Comparison of ENCODE assay signal across 5 worm cellular contexts in genomic region chrIII:10533310-10533709, ce11.
A peak's percentile ranks its signal among the peaks of the same experiment; 100 is the strongest.
TF ChIP-seq lines count a peak whose summit lies in the region.

No protein-coding gene starts in this region.

TF ChIP-seq in whole organism, L1 larva, 84 proteins besides CTCF, POLR2A, EP300 and RAD21 (continued from another document):
- peak; percentile 62 for TF ChIP-seq jun-1 (tag; optimal IDR thresholded peaks at IDR 0.05; lab: Kevin White, UChicago)
- peak in 1 of 2 experiments; percentile 26 for TF ChIP-seq lsy-2 (tag; optimal IDR thresholded peaks at IDR 0.05; lab: Kevin White, UChicago)
- no peak for TF ChIP-seq irx-1 (tag; optimal IDR thresholded peaks at IDR 0.05; lab: Kevin White, UChicago)
- TF ChIP-seq efl-1 (optimal IDR thresholded peaks at IDR 0.05; lab: Kevin White, UChicago), result no peak
- TF ChIP-seq efl-1 (GFP tag; optimal IDR thresholded peaks at IDR 0.05 in 1 of 2; lab: Kevin White, UChicago), result peak in 1 of 2 experiments; percentile 91
- TF ChIP-seq snu-23 (GFP tag; optimal IDR thresholded peaks at IDR 0.05; lab: Kevin White, UChicago), result peak; percentile 36
- TF ChIP-seq pag-3 (tag; optimal IDR thresholded peaks at IDR 0.05; lab: Kevin White, UChicago; ENCODE audit: borderline replicate concordance, insufficient read depth), result no peak
- TF ChIP-seq zip-4 (GFP tag; optimal IDR thresholded peaks at IDR 0.05; lab: Kevin White, UChicago), result no peak
- TF ChIP-seq lin-35 (GFP tag; optimal IDR thresholded peaks at IDR 0.05; lab: Kevin White, UChicago), result peak in 1 of 2 experiments; percentile 72
- TF ChIP-seq nhr-84 (tag; optimal IDR thresholded peaks at IDR 0.05; lab: Kevin White, UChicago), result no peak
- no peak for TF ChIP-seq lin-15B (tag; optimal IDR thresholded peaks at IDR 0.05; lab: Kevin White, UChicago)
- no peak for TF ChIP-seq aha-1 (tag; optimal IDR thresholded peaks at IDR 0.05; lab: Kevin White, UChicago)
- no peak for TF ChIP-seq ceh-82 (tag; optimal IDR thresholded peaks at IDR 0.05; lab: Kevin White, UChicago)
- peak; percentile 44 for TF ChIP-seq mep-1 (tag; optimal IDR thresholded peaks at IDR 0.05; lab: Kevin White, UChicago)
- no peak for TF ChIP-seq grh-1 (GFP tag; IDR thresholded peaks at IDR 0.05; lab: Robert Waterston, UW)
- TF ChIP-seq elt-2 (tag; optimal IDR thresholded peaks at IDR 0.05; lab: Kevin White, UChicago), result peak; percentile 76
- no peak for TF ChIP-seq ztf-11 (tag; optimal IDR thresholded peaks at IDR 0.05; lab: Kevin White, UChicago)
- TF ChIP-seq pax-3 (tag; optimal IDR thresholded peaks at IDR 0.05; lab: Kevin White, UChicago), result no peak

TF ChIP-seq in whole organism, L2 larva, 48 proteins besides CTCF, POLR2A, EP300 and RAD21 (continued from another document):
- TF ChIP-seq nhr-23 (tag; optimal IDR thresholded peaks at IDR 0.05; lab: Kevin White, UChicago) (no peak), sma-9 (GFP tag; optimal IDR thresholded peaks at IDR 0.05; lab: Kevin White, UChicago) (peak; percentile 67), sma-9 (tag; optimal IDR thresholded peaks at IDR 0.05; lab: Kevin White, UChicago) (no peak), lsy-2 (tag; optimal IDR thresholded peaks at IDR 0.05; lab: Kevin White, UChicago) (no peak), nhr-12 (tag; optimal IDR thresholded peaks at IDR 0.05; lab: Kevin White, UChicago) (no peak), lin-11 (tag; optimal IDR thresholded peaks at IDR 0.05; lab: Kevin White, UChicago) (no peak), nhr-77 (tag; optimal IDR thresholded peaks at IDR 0.05; lab: Kevin White, UChicago) (no peak), unc-55 (GFP tag; optimal IDR thresholded peaks at IDR 0.05; lab: Kevin White, UChicago) (no peak), ceh-16 (tag; optimal IDR thresholded peaks at IDR 0.05; lab: Kevin White, UChicago) (no peak), crh-2 (tag; optimal IDR thresholded peaks at IDR 0.05; lab: Kevin White, UChicago) (peak; percentile 86), sma-3 (GFP tag; optimal IDR thresholded peaks at IDR 0.05; lab: Kevin White, UChicago) (peak; percentile 55), F13H6.1 (tag; optimal IDR thresholded peaks at IDR 0.05; lab: Kevin White, UChicago) (peak; percentile 19), ztf-11 (tag; optimal IDR thresholded peaks at IDR 0.05; lab: Kevin White, UChicago) (no peak), aly-2 (tag; optimal IDR thresholded peaks at IDR 0.05; lab: Kevin White, UChicago) (no peak)

TF ChIP-seq in whole organism, L3 larva, 47 proteins besides CTCF, POLR2A, EP300 and RAD21 (continued from another document):
- no peak for TF ChIP-seq R02D3.7 (tag; optimal IDR thresholded peaks at IDR 0.05; lab: Kevin White, UChicago)

TF ChIP-seq in whole organism, L4 larva, 104 proteins besides CTCF, POLR2A, EP300 and RAD21 (continued from another document and continues in another):
- TF ChIP-seq nhr-48 (tag; optimal IDR thresholded peaks at IDR 0.05; lab: Kevin White, UChicago), result peak; percentile 69
- TF ChIP-seq nhr-77 (tag; optimal IDR thresholded peaks at IDR 0.05; lab: Kevin White, UChicago), result peak; percentile 80
- no peak for TF ChIP-seq dmd-9 (GFP tag; IDR thresholded peaks at IDR 0.05; lab: Robert Waterston, UW)
- no peak; the same call in 1 of the 2 replicates for TF ChIP-seq pha-4 (GFP tag; IDR thresholded peaks at IDR 0.05; lab: Robert Waterston, UW)
- TF ChIP-seq pha-4 (tag; optimal IDR thresholded peaks at IDR 0.05; lab: Kevin White, UChicago), result no peak
- TF ChIP-seq nhr-102 (tag; optimal IDR thresholded peaks at IDR 0.05; lab: Kevin White, UChicago), result peak; percentile 44
- TF ChIP-seq nhr-41 (GFP tag; IDR thresholded peaks at IDR 0.05; lab: Robert Waterston, UW), result peak; percentile 11; the same call in 1 of the 2 replicates
- no peak for TF ChIP-seq egl-43 (GFP tag; IDR thresholded peaks at IDR 0.05; lab: Robert Waterston, UW)
- no peak for TF ChIP-seq D1046.2 (GFP tag; IDR thresholded peaks at IDR 0.05; lab: Robert Waterston, UW)
- TF ChIP-seq lin-29 (GFP tag; IDR thresholded peaks at IDR 0.05; lab: Robert Waterston, UW), result no peak
- TF ChIP-seq dpl-1 (GFP tag; optimal IDR thresholded peaks at IDR 0.05; lab: Kevin White, UChicago), result peak; percentile 28
- TF ChIP-seq pqm-1 (tag; optimal IDR thresholded peaks at IDR 0.05; lab: Kevin White, UChicago), result peak; percentile 97
- TF ChIP-seq snpc-1.2 (GFP tag; IDR thresholded peaks at IDR 0.05; lab: Robert Waterston, UW), result no peak
- no peak for TF ChIP-seq F37D6.2 (tag; optimal IDR thresholded peaks at IDR 0.05; lab: Kevin White, UChicago)
- TF ChIP-seq lin-38 (GFP tag; IDR thresholded peaks at IDR 0.05; lab: Robert Waterston, UW), result 0 out of 2 replicates have a peak, but pooled peaks have one; percentile 8
- TF ChIP-seq dve-1 (tag; optimal IDR thresholded peaks at IDR 0.05; lab: Kevin White, UChicago; ENCODE audit: insufficient read depth), result peak; percentile 86
- no peak for TF ChIP-seq arid-1 (GFP tag; conservative IDR thresholded peaks at IDR 0.05; lab: Robert Waterston, UW)
- 0 out of 2 replicates have a peak, but pooled peaks have one; percentile 17 for TF ChIP-seq ceh-20 (GFP tag; IDR thresholded peaks at IDR 0.05; lab: Robert Waterston, UW)
- no peak for TF ChIP-seq ceh-32 (tag; optimal IDR thresholded peaks at IDR 0.05; lab: Kevin White, UChicago; ENCODE audit: poor library complexity)
- TF ChIP-seq aly-2 (tag; optimal IDR thresholded peaks at IDR 0.05; lab: Kevin White, UChicago), result no peak
- TF ChIP-seq F26F4.8 (GFP tag; conservative IDR thresholded peaks at IDR 0.05; lab: Robert Waterston, UW), result no peak
- peak; percentile 7 for TF ChIP-seq rbr-2 (tag; optimal IDR thresholded peaks at IDR 0.05; lab: Kevin White, UChicago)
- TF ChIP-seq ZK546.5 (tag; optimal IDR thresholded peaks at IDR 0.05; lab: Kevin White, UChicago), result no peak
- TF ChIP-seq nhr-6 (tag; optimal IDR thresholded peaks at IDR 0.05; lab: Kevin White, UChicago), result peak; percentile 58
- peak in 1 of 2 experiments; percentile 84 for TF ChIP-seq hif-1 (tag; optimal IDR thresholded peaks at IDR 0.05; lab: Kevin White, UChicago)
- TF ChIP-seq attf-4 (tag; optimal IDR thresholded peaks at IDR 0.05; lab: Kevin White, UChicago), result no peak
- TF ChIP-seq zip-11 (GFP tag; IDR thresholded peaks at IDR 0.05; lab: Robert Waterston, UW), result no peak
- no peak for TF ChIP-seq lin-39 (tag; optimal IDR thresholded peaks at IDR 0.05; lab: Kevin White, UChicago)
- TF ChIP-seq set-16 (GFP tag; IDR thresholded peaks at IDR 0.05; lab: Robert Waterston, UW), result no peak
- no peak for TF ChIP-seq zip-2 (tag; optimal IDR thresholded peaks at IDR 0.05; lab: Kevin White, UChicago)
- peak; percentile 94 for TF ChIP-seq nhr-28 (tag; optimal IDR thresholded peaks at IDR 0.05; lab: Kevin White, UChicago)
- no peak for TF ChIP-seq zfp-2 (tag; optimal IDR thresholded peaks at IDR 0.05; lab: Kevin White, UChicago)
- TF ChIP-seq madf-9 (GFP tag; conservative IDR thresholded peaks at IDR 0.05; lab: Robert Waterston, UW), result no peak
- TF ChIP-seq skn-1 (tag; optimal IDR thresholded peaks at IDR 0.05; lab: Kevin White, UChicago), result no peak
- no peak for TF ChIP-seq Y75B8A.6 (GFP tag; IDR thresholded peaks at IDR 0.05; lab: Robert Waterston, UW)
- no peak for TF ChIP-seq fkh-10 (GFP tag; optimal IDR thresholded peaks at IDR 0.05; lab: Kevin White, UChicago)
- TF ChIP-seq dmd-6 (GFP tag; IDR thresholded peaks at IDR 0.05; lab: Robert Waterston, UW), result peak; percentile 94
- no peak for TF ChIP-seq Y105C5A.15 (GFP tag; IDR thresholded peaks at IDR 0.05; lab: Robert Waterston, UW)
- TF ChIP-seq sdz-12 (GFP tag; optimal IDR thresholded peaks at IDR 0.05; lab: Kevin White, UChicago), result no peak
- TF ChIP-seq F49E8.2 (tag; optimal IDR thresholded peaks at IDR 0.05; lab: Kevin White, UChicago; ENCODE audit: borderline replicate concordance), result no peak
- TF ChIP-seq fos-1 (tag; optimal IDR thresholded peaks at IDR 0.05; lab: Kevin White, UChicago), result no peak
- peak; percentile 3 to 98 for TF ChIP-seq unc-62 (GFP tag; optimal IDR thresholded peaks at IDR 0.05 in 1 of 2; lab: Kevin White, UChicago)
- no peak for TF ChIP-seq unc-62 (tag; optimal IDR thresholded peaks at IDR 0.05; lab: Kevin White, UChicago)
- TF ChIP-seq daf-12 (tag; optimal IDR thresholded peaks at IDR 0.05; lab: Kevin White, UChicago), result no peak
- peak; percentile 55 for TF ChIP-seq mep-1 (tag; optimal IDR thresholded peaks at IDR 0.05; lab: Kevin White, UChicago)
- TF ChIP-seq ceh-28 (tag; optimal IDR thresholded peaks at IDR 0.05; lab: Kevin White, UChicago), result no peak
- TF ChIP-seq lin-1 (GFP tag; IDR thresholded peaks at IDR 0.05; lab: Robert Waterston, UW), result peak; percentile 76
- no peak for TF ChIP-seq lir-3 (tag; optimal IDR thresholded peaks at IDR 0.05; lab: Kevin White, UChicago)
- TF ChIP-seq ceh-82 (tag; optimal IDR thresholded peaks at IDR 0.05; lab: Kevin White, UChicago), result no peak
- no peak for TF ChIP-seq F44E2.7 (GFP tag; IDR thresholded peaks at IDR 0.05; lab: Robert Waterston, UW)
- TF ChIP-seq daf-16 (GFP tag; optimal IDR thresholded peaks at IDR 0.05; lab: Kevin White, UChicago), result peak in 1 of 2 experiments; percentile 35
- TF ChIP-seq daf-16 (tag; optimal IDR thresholded peaks at IDR 0.05; lab: Kevin White, UChicago), result peak; percentile 87

TF ChIP-seq in whole organism, young adult, 124 proteins besides CTCF, POLR2A, EP300 and RAD21 (continued from another document):
- TF ChIP-seq lag-1 (GFP tag; IDR thresholded peaks at IDR 0.05; lab: Robert Waterston, UW), result no peak
- TF ChIP-seq egl-18 (GFP tag; IDR thresholded peaks at IDR 0.05; lab: Robert Waterston, UW), result no peak
- peak; percentile 78 for TF ChIP-seq ztf-22 (GFP tag; optimal IDR thresholded peaks at IDR 0.05; lab: Kevin White, UChicago)
- TF ChIP-seq chd-7 (tag; optimal IDR thresholded peaks at IDR 0.05; lab: Kevin White, UChicago), result no peak
- no peak for TF ChIP-seq snpc-1.1 (tag; optimal IDR thresholded peaks at IDR 0.05; lab: Kevin White, UChicago; ENCODE audit: insufficient read depth)
- no peak for TF ChIP-seq F39B2.1 (GFP tag; IDR thresholded peaks at IDR 0.05; lab: Robert Waterston, UW)
- no peak for TF ChIP-seq attf-3 (GFP tag; conservative IDR thresholded peaks at IDR 0.05; lab: Robert Waterston, UW)
- TF ChIP-seq nhr-80 (tag; optimal IDR thresholded peaks at IDR 0.05; lab: Kevin White, UChicago), result peak; percentile 96
- TF ChIP-seq let-607 (tag; optimal IDR thresholded peaks at IDR 0.05; lab: Kevin White, UChicago), result peak; percentile 89 to 91
- peak; percentile 15 for TF ChIP-seq ztf-26 (tag; optimal IDR thresholded peaks at IDR 0.05; lab: Kevin White, UChicago)
- peak; percentile 32 for TF ChIP-seq atf-7 (tag; optimal IDR thresholded peaks at IDR 0.05; lab: Kevin White, UChicago)
- peak; percentile 18 for TF ChIP-seq tbp1 (GFP tag; optimal IDR thresholded peaks at IDR 0.05; lab: Kevin White, UChicago)
- TF ChIP-seq F33H1.4 (GFP tag; IDR thresholded peaks at IDR 0.05; lab: Robert Waterston, UW), result no peak
